Worm (Caenorhabditis elegans): ENCODE results near the gene ZK721.3.
A peak's percentile ranks its signal among the peaks of the same experiment; 100 is the strongest.

Gene ZK721.3

ce11 chrX:8806070-8806799 lies 21.9 kb downstream of the ZK721.3 start, which contains the start of gene R04E5.8 (continued):
- no peak for TF ChIP-seq mes-2 (tag; optimal IDR thresholded peaks at IDR 0.05; ENCODE audit: poor library complexity, severe bottlenecking)
- TF ChIP-seq daf-19 (GFP tag; conservative IDR thresholded peaks at IDR 0.05): no peak
- peak; percentile 73 for TF ChIP-seq rbr-2 (tag; optimal IDR thresholded peaks at IDR 0.05)
- 0 out of 2 replicates have a peak, but pooled peaks have one; percentile 4 for TF ChIP-seq ceh-44 (GFP tag; IDR thresholded peaks at IDR 0.05)
- no peak for TF ChIP-seq aly-2 (tag; optimal IDR thresholded peaks at IDR 0.05)
- no peak for TF ChIP-seq ZK546.5 (tag; optimal IDR thresholded peaks at IDR 0.05)
- TF ChIP-seq aha-1 (tag): peak; percentile 39
- TF ChIP-seq Y105C5A.15 (GFP tag; IDR thresholded peaks at IDR 0.05): no peak
- no peak for TF ChIP-seq madf-5 (GFP tag; IDR thresholded peaks at IDR 0.05)
- no peak for TF ChIP-seq nhr-237 (tag; optimal IDR thresholded peaks at IDR 0.05)
- no peak for TF ChIP-seq daf-12 (tag; optimal IDR thresholded peaks at IDR 0.05)
- TF ChIP-seq ztf-11 (tag; optimal IDR thresholded peaks at IDR 0.05): no peak
- TF ChIP-seq ceh-20 (GFP tag; IDR thresholded peaks at IDR 0.05): 0 out of 2 replicates have a peak, but pooled peaks have one; percentile 27
- no peak for TF ChIP-seq lim-7 (GFP tag; IDR thresholded peaks at IDR 0.05)
- TF ChIP-seq daf-8 (GFP tag; IDR thresholded peaks at IDR 0.05): no peak
- TF ChIP-seq tag-97 (GFP tag; IDR thresholded peaks at IDR 0.05): no peak
- TF ChIP-seq nhr-11 (tag; optimal IDR thresholded peaks at IDR 0.05): peak; percentile 25
- no peak for TF ChIP-seq nhr-28 (tag; optimal IDR thresholded peaks at IDR 0.05)
- TF ChIP-seq sdz-12 (GFP tag; optimal IDR thresholded peaks at IDR 0.05): no peak
- no peak for TF ChIP-seq ceh-28 (tag; optimal IDR thresholded peaks at IDR 0.05)
- no peak for TF ChIP-seq Y5F2A.4 (GFP tag; optimal IDR thresholded peaks at IDR 0.05)
- no peak for TF ChIP-seq T20F7.1 (GFP tag; optimal IDR thresholded peaks at IDR 0.05)
- no peak for TF ChIP-seq nhr-76 (tag; optimal IDR thresholded peaks at IDR 0.05)
- no peak for TF ChIP-seq mdt-29 (GFP tag; IDR thresholded peaks at IDR 0.05)
- TF ChIP-seq egl-43 (GFP tag; IDR thresholded peaks at IDR 0.05): peak; percentile 77; the same call in 1 of the 2 replicates

- TF ChIP-seq Y48G9A.11 (GFP tag; IDR thresholded peaks at IDR 0.05): no peak
- no peak for TF ChIP-seq unc-130 (GFP tag; optimal IDR thresholded peaks at IDR 0.05)
- peak in 1 of 2 experiments; percentile 97 for TF ChIP-seq unc-62 (GFP tag; optimal IDR thresholded peaks at IDR 0.05 in 1 of 2)
- TF ChIP-seq unc-62 (tag; optimal IDR thresholded peaks at IDR 0.05): no peak
- no peak for TF ChIP-seq ctbp-1 (GFP tag; IDR thresholded peaks at IDR 0.05)
- TF ChIP-seq zfp-2 (tag; optimal IDR thresholded peaks at IDR 0.05): no peak
- no peak for TF ChIP-seq hif-1 (tag; optimal IDR thresholded peaks at IDR 0.05)
- no peak for TF ChIP-seq hlh-11 (tag; optimal IDR thresholded peaks at IDR 0.05)
- TF ChIP-seq nhr-76 (tag; optimal IDR thresholded peaks at IDR 0.05): no peak
- no peak for TF ChIP-seq nhr-11 (tag; optimal IDR thresholded peaks at IDR 0.05)
- TF ChIP-seq duxl-1 (tag; optimal IDR thresholded peaks at IDR 0.05; ENCODE audit: poor library complexity): no peak
- no peak for TF ChIP-seq egl-43 (GFP tag; IDR thresholded peaks at IDR 0.05)
- 0 out of 2 replicates have a peak, but pooled peaks have one; percentile 16 for TF ChIP-seq ceh-20 (GFP tag; IDR thresholded peaks at IDR 0.05)
These were observed 24.4 kb downstream of the ZK721.3 start for ce11 chrX:8808740-8809139.

ce11 chrX:8810908-8811307 lies 26.6 kb downstream of the ZK721.3 start, which contains the start of gene R04E5.9:
Gene R04E5.9 (minus strand): TSS chrX:8811142.
- 0 out of 2 replicates have a peak, but pooled peaks have one; percentile 42 for TF ChIP-seq Y105C5A.15 (GFP tag; IDR thresholded peaks at IDR 0.05)
- peak; percentile 74 for TF ChIP-seq arid-1 (GFP tag; conservative IDR thresholded peaks at IDR 0.05)
- TF ChIP-seq ZK337.2 (GFP tag; IDR thresholded peaks at IDR 0.05): no peak
- TF ChIP-seq duxl-1 (tag; optimal IDR thresholded peaks at IDR 0.05; ENCODE audit: poor library complexity): peak; percentile 46
- TF ChIP-seq hif-1 (tag; optimal IDR thresholded peaks at IDR 0.05): peak; percentile 24 to 89
- TF ChIP-seq unc-39 (tag; optimal IDR thresholded peaks at IDR 0.05): no peak
- TF ChIP-seq ceh-44 (GFP tag; IDR thresholded peaks at IDR 0.05): no peak
- TF ChIP-seq Y5F2A.4 (GFP tag; optimal IDR thresholded peaks at IDR 0.05): no peak
- TF ChIP-seq php-3 (GFP tag; IDR thresholded peaks at IDR 0.05): peak; percentile 74; the same call in 1 of the 2 replicates
- TF ChIP-seq daf-16 (GFP tag; optimal IDR thresholded peaks at IDR 0.05): peak; percentile 7 to 46
- TF ChIP-seq daf-16 (tag; optimal IDR thresholded peaks at IDR 0.05): peak; percentile 85
- no peak for TF ChIP-seq attf-4 (tag; optimal IDR thresholded peaks at IDR 0.05)
- TF ChIP-seq T20F7.1 (GFP tag; optimal IDR thresholded peaks at IDR 0.05): peak; percentile 72
- peak; percentile 66; the same call in 1 of the 2 replicates for TF ChIP-seq nhr-41 (GFP tag; IDR thresholded peaks at IDR 0.05)
- peak; percentile 23 for TF ChIP-seq spr-1 (tag; optimal IDR thresholded peaks at IDR 0.05)
- peak; percentile 47; the same call in 1 of the 2 replicates for TF ChIP-seq nhr-42 (GFP tag; IDR thresholded peaks at IDR 0.05)
- TF ChIP-seq D1046.2 (GFP tag; IDR thresholded peaks at IDR 0.05): peak; percentile 65; the same call in 1 of the 2 replicates
- TF ChIP-seq mdt-29 (GFP tag; IDR thresholded peaks at IDR 0.05): no peak
- TF ChIP-seq ceh-28 (tag; optimal IDR thresholded peaks at IDR 0.05): peak; percentile 77
- peak; percentile 87 to 99 for TF ChIP-seq mdl-1 (tag; optimal IDR thresholded peaks at IDR 0.05)
- peak; percentile 100 for TF ChIP-seq aha-1 (tag)
- TF ChIP-seq nhr-77 (tag; optimal IDR thresholded peaks at IDR 0.05): peak; percentile 93

Data from whole organism, L4 larva.